Worm (Caenorhabditis elegans) whole organism, young adult: Measurements from ENCODE around the gene cav-1.

Experiments
- bed-2 ChIP-seq: fragments of 200-800 bp; sonication (Bioruptor generic); IDR thresholded peaks from 2 replicates; pipeline ENCODE4 v1.3.6; 2022; ENCODE audit warnings: missing genetic modification reagents, missing genetic modification characterization, missing compliant biosample characterization
- ceh-100 ChIP-seq: fragments of 200-800 bp; sonication (Bioruptor generic); IDR thresholded peaks from 2 replicates; pipeline ENCODE4 v1.3.6; 2022; ENCODE audit warnings: missing genetic modification reagents, missing genetic modification characterization, missing compliant biosample characterization
- ceh-79 ChIP-seq: sonication (generic microtip); optimal IDR thresholded peaks from 2 replicates; lab custom pipeline; 2017; ENCODE audit warnings: mild to moderate bottlenecking, missing genetic modification characterization, missing compliant biosample characterization
- hsf-1 ChIP-seq: fragments of 200-800 bp; sonication (Bioruptor generic); IDR thresholded peaks from 2 replicates; pipeline ENCODE4 v1.3.6; 2022; ENCODE audit warnings: missing genetic modification reagents, missing genetic modification characterization, missing compliant biosample characterization
- nfya-1 ChIP-seq: sonication (generic microtip); optimal IDR thresholded peaks from 2 replicates; lab custom pipeline; 2017; ENCODE audit warnings: antibody characterized with exemption, missing compliant biosample characterization, missing genetic modification characterization, borderline replicate concordance; ENCODE audit not compliant: insufficient read depth
- nfya-2 ChIP-seq: fragments of 200-800 bp; sonication (Bioruptor generic); IDR thresholded peaks from 2 replicates; pipeline ENCODE4 v1.3.6; 2022; ENCODE audit warnings: missing genetic modification reagents, missing genetic modification characterization, missing compliant biosample characterization
- pha-4 ChIP-seq: fragments of 150-350 bp; sonication (generic microtip); optimal IDR thresholded peaks from 2 replicates; lab custom pipeline; 2014; ENCODE audit warnings: missing biosample characterization, missing genetic modification reagents, missing genetic modification characterization
- rcor-1 ChIP-seq: fragments of 200-800 bp; sonication (Bioruptor generic); IDR thresholded peaks from 2 replicates; pipeline ENCODE4 v1.3.6; 2022; ENCODE audit warnings: missing genetic modification reagents, missing genetic modification characterization, missing compliant biosample characterization
- repo-1 ChIP-seq: sonication (generic microtip); optimal IDR thresholded peaks from 2 replicates; lab custom pipeline; 2017; ENCODE audit warnings: mild to moderate bottlenecking, missing genetic modification characterization, missing compliant biosample characterization
- unc-130 ChIP-seq: sonication (generic microtip); optimal IDR thresholded peaks from 2 replicates; lab custom pipeline; 2016; ENCODE audit warnings: missing genetic modification reagents, missing genetic modification characterization, missing compliant biosample characterization

DNA sequence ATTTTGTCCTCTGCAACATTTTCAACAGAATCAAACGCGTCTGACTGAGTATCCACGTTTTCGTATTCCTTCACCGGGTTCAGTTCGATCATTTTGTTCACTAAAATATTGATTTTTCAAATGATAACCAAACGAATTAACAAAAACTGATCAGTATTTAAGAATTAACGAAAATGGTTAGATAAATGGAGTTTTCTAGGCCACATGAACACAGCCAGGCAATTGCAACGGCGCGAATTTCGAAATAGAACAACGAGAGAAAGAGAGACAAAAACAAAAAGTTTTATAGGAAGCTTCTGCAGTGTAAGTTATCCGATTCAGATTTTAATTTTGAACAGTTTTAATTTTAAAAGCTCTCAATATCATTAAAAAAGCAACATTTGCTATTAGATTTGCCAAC, 5.2 kb downstream of the cav-1 start, which contains the start of gene sna-2:
- TF ChIP-seq rcor-1 (no peak), bed-2 (no peak), nfya-2 (GFP tag; lab: Robert Waterston, UW) (no peak), ceh-100 (GFP tag; lab: Robert Waterston, UW) (no peak), hsf-1 (GFP tag; lab: Robert Waterston, UW) (no peak), ceh-79 (tag; lab: Kevin White, UChicago) (no peak), nfya-1 (tag; lab: Kevin White, UChicago) (no peak), unc-130 (GFP tag; lab: Kevin White, UChicago) (no peak), pha-4 (tag; lab: Kevin White, UChicago) (no peak), repo-1 (tag; lab: Kevin White, UChicago) (no peak)
